Worm (Caenorhabditis elegans): Measurements from ENCODE around the gene kel-3.
"Not testable (repeated sequence)": the region's sequence is repeated elsewhere in the genome, so short reads cannot be mapped to it uniquely, and the experiment has no call there.

Gene kel-3

DNA sequence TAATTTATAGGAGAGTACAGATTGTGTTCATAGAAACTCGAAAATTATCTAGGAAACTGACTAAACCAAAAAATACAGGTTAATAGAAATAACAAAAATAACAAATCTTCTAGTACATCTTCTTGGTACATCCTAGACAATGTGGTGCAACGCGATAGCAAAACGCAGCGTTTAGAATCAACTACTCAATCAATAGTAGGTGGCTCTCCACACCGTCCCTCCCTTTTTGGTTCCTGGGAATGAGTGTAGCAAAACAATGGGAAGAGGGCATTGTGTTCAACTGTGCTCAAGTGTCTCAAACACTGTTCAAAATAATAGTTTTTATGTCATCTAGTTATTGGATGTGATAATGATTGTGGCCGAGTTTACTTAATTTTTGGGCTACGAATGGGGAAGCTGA, 12.1 kb downstream of the kel-3 start, which contains the start of gene T27E9.6:
T27E9.6 (minus strand) TSS at position 101 of the 400 bp plus-strand sequence.
- TF ChIP-seq ets-4 (tag; optimal IDR thresholded peaks at IDR 0.05) (no peak), unc-55 (GFP tag; optimal IDR thresholded peaks at IDR 0.05) (no peak)

DNA sequence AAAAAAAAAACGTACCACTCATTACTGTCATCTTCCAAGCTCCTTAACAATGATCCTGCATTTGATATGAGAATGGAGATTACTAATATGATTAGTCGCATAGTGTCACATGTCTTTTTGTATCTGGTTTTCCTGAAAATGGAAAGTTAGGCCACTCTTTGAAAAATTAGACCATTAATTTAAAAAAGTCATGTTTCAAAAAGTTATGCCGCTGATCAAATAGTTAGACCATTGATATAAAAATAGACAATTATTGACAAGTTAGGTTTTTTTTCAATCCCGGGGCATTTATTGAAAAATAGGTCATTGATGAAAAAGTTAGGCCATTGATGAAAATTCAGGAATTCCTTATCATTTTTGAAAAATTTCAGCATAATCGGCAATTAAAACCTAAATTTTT, 19.4 kb downstream of the kel-3 start, which contains the start of gene acc-4:
acc-4 (minus strand) TSS at position 101 of the 400 bp plus-strand sequence.
- no peak for TF ChIP-seq hlh-15 (tag; optimal IDR thresholded peaks at IDR 0.05)
- TF ChIP-seq F13H6.1 (tag; optimal IDR thresholded peaks at IDR 0.05) = no peak
- TF ChIP-seq tbx-7 (tag; optimal IDR thresholded peaks at IDR 0.05) = no peak
- no peak for TF ChIP-seq T23F11.4 (GFP tag; optimal IDR thresholded peaks at IDR 0.05)
- no peak for TF ChIP-seq ets-4 (tag; optimal IDR thresholded peaks at IDR 0.05)
- TF ChIP-seq C08G9.2 (tag; optimal IDR thresholded peaks at IDR 0.05) = no peak
- no peak for TF ChIP-seq ceh-14 (tag; optimal IDR thresholded peaks at IDR 0.05)
- TF ChIP-seq ahr-1 (tag; optimal IDR thresholded peaks at IDR 0.05) = no peak
- no peak for TF ChIP-seq nfya-1 (tag; optimal IDR thresholded peaks at IDR 0.05)
- no peak for TF ChIP-seq ceh-34 (tag; optimal IDR thresholded peaks at IDR 0.05)
- TF ChIP-seq ama-1 (optimal IDR thresholded peaks at IDR 0.05) = no peak
- TF ChIP-seq ceh-18 (tag; optimal IDR thresholded peaks at IDR 0.05) = no peak
- TF ChIP-seq nhr-232 (tag; optimal IDR thresholded peaks at IDR 0.05) = no peak
- no peak for TF ChIP-seq hlh-13 (GFP tag; optimal IDR thresholded peaks at IDR 0.05)

DNA sequence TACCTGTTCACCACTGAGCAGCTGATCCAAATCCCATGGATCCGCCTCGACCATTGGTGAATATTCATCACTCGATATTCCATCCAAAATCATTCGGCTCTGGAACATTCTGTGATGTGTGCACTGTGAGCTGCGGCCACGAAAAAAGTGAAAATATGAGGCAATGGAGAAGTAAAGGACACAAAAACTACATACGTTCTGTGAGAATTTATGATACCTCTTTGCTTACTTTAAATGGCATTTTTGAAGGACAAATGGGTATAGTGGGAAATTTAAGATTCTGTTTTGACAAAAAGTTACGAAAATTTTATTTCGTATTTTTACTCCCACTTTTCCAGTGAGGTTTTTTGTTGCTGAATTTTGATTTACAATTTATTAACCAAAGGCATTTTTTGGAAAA, 27.8 kb downstream of the kel-3 start, which contains the start of gene twk-40:
twk-40 (minus strand) TSS at position 101 of the 400 bp plus-strand sequence.
- TF ChIP-seq dmd-4 (tag; optimal IDR thresholded peaks at IDR 0.05; ENCODE audit: borderline replicate concordance) (no peak), nhr-232 (tag; optimal IDR thresholded peaks at IDR 0.05) (no peak), unc-42 (tag; optimal IDR thresholded peaks at IDR 0.05) (no peak)

DNA sequence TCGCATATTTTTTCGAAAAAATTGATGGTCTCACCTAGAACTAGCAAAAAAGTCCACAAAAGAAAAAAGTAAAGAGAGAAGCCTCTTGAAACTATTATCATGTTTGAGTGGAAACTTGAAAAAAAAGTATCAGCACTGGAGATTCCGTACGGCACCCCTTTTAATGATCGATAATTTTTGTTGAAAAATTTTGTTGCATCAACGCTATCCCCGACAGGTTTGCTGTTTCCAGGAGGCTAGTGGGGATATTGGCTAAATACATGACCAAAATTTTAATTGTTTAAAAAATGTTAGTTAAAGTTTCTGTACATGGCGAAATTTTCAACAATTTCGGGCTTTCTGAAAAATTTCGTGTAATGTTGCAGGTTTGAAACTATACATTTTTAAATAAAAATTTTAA, 31.0 kb downstream of the kel-3 start, which contains the start of gene T28A8.2:
T28A8.2 (minus strand) TSS at position 101 of the 400 bp plus-strand sequence.
- TF ChIP-seq tbx-7 (tag; optimal IDR thresholded peaks at IDR 0.05) = no peak

DNA sequence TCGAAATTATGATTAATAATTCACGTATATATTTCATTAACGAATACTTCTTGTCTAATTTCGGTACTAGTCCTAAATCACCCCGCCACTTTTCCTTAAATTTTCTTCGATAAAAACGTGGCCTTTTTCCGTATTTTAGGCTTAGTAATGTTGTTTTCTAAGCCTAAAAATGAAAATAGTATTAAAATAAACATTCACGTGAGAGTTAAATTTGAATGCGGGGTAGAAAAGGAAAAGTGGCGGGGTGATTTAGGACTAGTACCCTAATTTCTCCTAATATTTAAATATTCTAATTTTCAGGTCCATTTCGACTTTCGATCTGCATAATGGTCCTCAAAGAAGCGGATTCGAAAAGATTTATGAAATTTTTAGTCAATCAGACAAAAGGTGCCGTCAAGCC, 34.3 kb downstream of the kel-3 start, which contains the start of gene T28A8.6:
T28A8.6 (plus strand) TSS at position 301 of the 400 bp plus-strand sequence.
- TF ChIP-seq unc-86, odd-2, gmeb-2 (tag; optimal IDR thresholded peaks at IDR 0.05): not testable (repeated sequence)

DNA sequence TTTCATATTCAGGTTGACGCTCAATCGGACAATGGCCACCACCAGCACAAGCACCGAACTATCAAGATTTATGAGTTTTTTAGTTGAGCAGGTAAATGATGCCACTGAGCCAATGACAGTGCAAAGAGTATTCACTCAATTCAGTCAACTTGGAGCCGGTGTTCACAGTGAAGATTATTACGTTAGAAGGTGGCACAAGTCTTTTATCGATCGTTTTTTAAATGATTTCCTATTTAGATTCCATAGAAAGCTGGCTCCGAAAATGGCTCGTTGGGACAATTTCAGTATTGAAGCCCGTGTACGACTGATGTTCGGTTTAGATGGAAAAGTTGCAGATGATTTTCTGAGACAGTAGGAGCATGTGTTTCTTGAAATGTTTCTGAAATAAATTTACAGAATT, 37.0 kb downstream of the kel-3 start, which contains the start of gene T28A8.5:
T28A8.5 (plus strand) TSS at position 32 of the 400 bp plus-strand sequence.
- TF ChIP-seq pha-2 (tag; optimal IDR thresholded peaks at IDR 0.05) (no peak), fax-1 (tag; optimal IDR thresholded peaks at IDR 0.05) (no peak), sdc-2 (tag; optimal IDR thresholded peaks at IDR 0.05) (no peak), pha-4 (tag; optimal IDR thresholded peaks at IDR 0.05) (no peak), ahr-1 (tag; optimal IDR thresholded peaks at IDR 0.05) (no peak), mec-3 (tag; optimal IDR thresholded peaks at IDR 0.05; ENCODE audit: borderline replicate concordance) (no peak), ceh-14 (tag; optimal IDR thresholded peaks at IDR 0.05) (no peak), pat-9 (tag; optimal IDR thresholded peaks at IDR 0.05) (no peak), ets-4 (tag; optimal IDR thresholded peaks at IDR 0.05) (no peak), tbx-2 (tag; optimal IDR thresholded peaks at IDR 0.05) (no peak), unc-3 (GFP tag; conservative IDR thresholded peaks at IDR 0.05) (no peak), unc-3 (tag; optimal IDR thresholded peaks at IDR 0.05) (no peak), ceh-31 (tag; optimal IDR thresholded peaks at IDR 0.05) (no peak), npax-4 (tag; optimal IDR thresholded peaks at IDR 0.05) (no peak), fkh-6 (tag; optimal IDR thresholded peaks at IDR 0.05) (no peak), dve-1 (tag; optimal IDR thresholded peaks at IDR 0.05) (no peak), ceh-2 (tag; optimal IDR thresholded peaks at IDR 0.05) (no peak), pax-1 (tag; optimal IDR thresholded peaks at IDR 0.05) (no peak)

All from whole organism, late embryonic.